Fruit fly (Drosophila melanogaster) whole organism, embryonic: ENCODE results near the gene RpS15Aa.

Source experiments
- Ada2b ChIP-seq: fragments of 200-800 bp; sonication (Bioruptor generic); IDR thresholded peaks from 2 replicates; pipeline ENCODE4 v1.3.6; 2022; ENCODE audit warnings: missing biosample characterization, missing genetic modification characterization
- Antp ChIP-seq: fragments of 200-800 bp; sonication (Bioruptor generic); optimal IDR thresholded peaks from 3 replicates; lab custom pipeline; 2016; ENCODE audit warnings: missing biosample characterization, missing genetic modification characterization
- Awh ChIP-seq: fragments of 200-800 bp; sonication (Bioruptor generic); IDR thresholded peaks from 2 replicates; pipeline ENCODE4, ENCODE4 v1.3.6; 2022; ENCODE audit warnings: missing biosample characterization, missing genetic modification characterization
- BEAF-32 ChIP-seq: fragments of 200-800 bp; sonication (Bioruptor generic); optimal IDR thresholded peaks from 3 replicates; lab custom pipeline; 2017; ENCODE audit warnings: missing biosample characterization, missing genetic modification characterization, mild to moderate bottlenecking, moderate library complexity, missing genetic modification reagents
- Blimp-1 ChIP-seq: fragments of 200-800 bp; sonication (Bioruptor generic); optimal IDR thresholded peaks from 3 replicates; lab custom pipeline; 2018; ENCODE audit warnings: missing biosample characterization, missing genetic modification characterization, mild to moderate bottlenecking, moderate library complexity, missing genetic modification reagents
- BtbVII ChIP-seq: fragments of 200-800 bp; sonication (Bioruptor generic); optimal IDR thresholded peaks from 3 replicates; lab custom pipeline; 2017; ENCODE audit warnings: missing biosample characterization, mild to moderate bottlenecking, missing genetic modification characterization
- CG11247 ChIP-seq: fragments of 200-800 bp; sonication (Bioruptor generic); IDR thresholded peaks from 2 replicates; pipeline ENCODE4 v1.3.6; 2022; ENCODE audit warnings: missing biosample characterization, missing genetic modification characterization
- CG12071 ChIP-seq: fragments of 200-800 bp; sonication (Bioruptor generic); optimal IDR thresholded peaks from 3 replicates; lab custom pipeline; 2018; ENCODE audit warnings: missing biosample characterization, mild to moderate bottlenecking, missing genetic modification characterization
- CG13123 ChIP-seq: fragments of 200-800 bp; sonication (Bioruptor generic); optimal IDR thresholded peaks from 2 replicates; lab custom pipeline; 2016; ENCODE audit warnings: missing biosample characterization, missing genetic modification characterization
- CG14860 ChIP-seq: fragments of 200-800 bp; sonication (Bioruptor generic); IDR thresholded peaks from 3 replicates; pipeline ENCODE4 v1.3.6; 2022; ENCODE audit warnings: missing biosample characterization, missing genetic modification characterization; ENCODE audit not compliant: partially characterized antibody
- CG15073 ChIP-seq: fragments of 200-800 bp; sonication (Bioruptor generic); optimal IDR thresholded peaks from 2 replicates; lab custom pipeline; 2016; ENCODE audit warnings: missing biosample characterization, missing genetic modification characterization
- CG16813 ChIP-seq: fragments of 200-800 bp; sonication (Bioruptor generic); IDR thresholded peaks from 3 replicates; pipeline ENCODE4 v1.3.6; 2022; ENCODE audit warnings: missing biosample characterization, missing genetic modification characterization; ENCODE audit not compliant: partially characterized antibody
- CG17912 ChIP-seq: fragments of 200-800 bp; sonication (Bioruptor generic); optimal IDR thresholded peaks from 2 replicates; lab custom pipeline; 2018; ENCODE audit warnings: missing biosample characterization, mild to moderate bottlenecking, missing genetic modification characterization
- CG18011 ChIP-seq: fragments of 200-800 bp; sonication (Bioruptor generic); optimal IDR thresholded peaks from 2 replicates; lab custom pipeline; 2017; ENCODE audit warnings: missing biosample characterization, missing genetic modification characterization, mild to moderate bottlenecking, moderate library complexity, missing genotype
- CG2129 ChIP-seq: fragments of 200-800 bp; sonication (Bioruptor generic); IDR thresholded peaks from 2 replicates; pipeline ENCODE4 v1.3.6; 2022; ENCODE audit warnings: missing biosample characterization, missing genetic modification characterization; ENCODE audit not compliant: partially characterized antibody
- CG2678 ChIP-seq: fragments of 200-800 bp; sonication (Bioruptor generic); optimal IDR thresholded peaks from 3 replicates; lab custom pipeline; 2019; ENCODE audit warnings: missing biosample characterization, mild to moderate bottlenecking, missing genetic modification characterization, moderate library complexity
- CG34376 ChIP-seq: fragments of 200-800 bp; sonication (Bioruptor generic); optimal IDR thresholded peaks from 2 replicates; lab custom pipeline; 2018; ENCODE audit warnings: missing biosample characterization, mild to moderate bottlenecking, missing genetic modification characterization
- CG4404 ChIP-seq: fragments of 200-800 bp; sonication (Bioruptor generic); IDR thresholded peaks from 2 replicates; pipeline ENCODE4 v1.3.6; 2022; ENCODE audit warnings: missing biosample characterization, missing genetic modification characterization
- CG8089 ChIP-seq: fragments of 200-800 bp; sonication (Bioruptor generic); optimal IDR thresholded peaks from 3 replicates; lab custom pipeline; 2016; ENCODE audit warnings: missing biosample characterization, missing genetic modification characterization
- CG8388 ChIP-seq: fragments of 200-800 bp; sonication (Bioruptor generic); optimal IDR thresholded peaks from 2 replicates; lab custom pipeline; 2019; ENCODE audit warnings: missing biosample characterization, mild to moderate bottlenecking, missing genetic modification characterization, moderate library complexity
- CG9609 ChIP-seq: fragments of 200-800 bp; sonication (Bioruptor generic); optimal IDR thresholded peaks from 3 replicates; lab custom pipeline; 2016; ENCODE audit warnings: missing biosample characterization, missing genetic modification characterization
- Chrac-16 ChIP-seq: fragments of 200-800 bp; sonication (Bioruptor generic); optimal IDR thresholded peaks from 3 replicates; lab custom pipeline; 2016; ENCODE audit warnings: missing biosample characterization, missing genetic modification characterization
- Doc3 ChIP-seq: fragments of 200-800 bp; sonication (Bioruptor generic); IDR thresholded peaks from 3 replicates; pipeline ENCODE4 v1.3.6; 2022; ENCODE audit warnings: missing biosample characterization, missing genetic modification characterization; ENCODE audit not compliant: partially characterized antibody
- Ets97D ChIP-seq: fragments of 200-800 bp; sonication (Bioruptor generic); optimal IDR thresholded peaks from 3 replicates; lab custom pipeline; 2016; ENCODE audit warnings: missing biosample characterization, missing genetic modification characterization
- Gsc ChIP-seq: fragments of 200-800 bp; sonication (Bioruptor generic); IDR thresholded peaks from 2 replicates; pipeline ENCODE4 v1.3.6; 2022; ENCODE audit warnings: missing biosample characterization, missing genetic modification characterization
- Hand ChIP-seq: fragments of 200-800 bp; sonication (Bioruptor generic); optimal IDR thresholded peaks from 2 replicates; lab custom pipeline; 2017; ENCODE audit warnings: mild to moderate bottlenecking, missing biosample characterization, missing genetic modification reagents, missing genetic modification characterization
- Jarid2 ChIP-seq: fragments of 200-800 bp; sonication (Bioruptor generic); optimal IDR thresholded peaks from 3 replicates; lab custom pipeline; 2017; ENCODE audit warnings: mild to moderate bottlenecking, missing biosample characterization, missing genetic modification reagents, missing genetic modification characterization
- NK7.1 ChIP-seq: fragments of 200-800 bp; sonication (Bioruptor generic); optimal IDR thresholded peaks from 3 replicates; lab custom pipeline; 2016; ENCODE audit warnings: missing biosample characterization, missing genetic modification characterization
- Nf-YB ChIP-seq: fragments of 200-800 bp; sonication (Bioruptor generic); optimal IDR thresholded peaks from 3 replicates; lab custom pipeline; 2019; ENCODE audit warnings: missing biosample characterization, mild to moderate bottlenecking, missing genetic modification characterization, moderate library complexity
- Poxn ChIP-seq: fragments of 200-800 bp; sonication (Bioruptor generic); IDR thresholded peaks from 2 replicates; pipeline ENCODE4 v1.3.6; 2022; ENCODE audit warnings: missing biosample characterization, missing genetic modification characterization
- Taf1 ChIP-seq: fragments of 200-800 bp; sonication (Bioruptor generic); IDR thresholded peaks from 2 replicates; pipeline ENCODE4 v1.3.6; 2022; ENCODE audit warnings: missing biosample characterization, missing genetic modification characterization
- Vsx1 ChIP-seq: fragments of 200-800 bp; sonication (Bioruptor generic); optimal IDR thresholded peaks from 2 replicates; lab custom pipeline; 2017; ENCODE audit warnings: missing biosample characterization, mild to moderate bottlenecking, missing genetic modification characterization, missing genetic modification reagents
- Xrp1 ChIP-seq: fragments of 200-800 bp; sonication (Bioruptor generic); IDR thresholded peaks from 2 replicates; pipeline ENCODE4 v1.3.6; 2022; ENCODE audit warnings: missing biosample characterization, missing genetic modification characterization
- abd-A ChIP-seq: fragments of 200-800 bp; sonication (Bioruptor generic); optimal IDR thresholded peaks from 3 replicates; lab custom pipeline; 2019; ENCODE audit warnings: missing biosample characterization, mild to moderate bottlenecking, missing genetic modification characterization, moderate library complexity
- ac ChIP-seq: fragments of 200-800 bp; sonication (Bioruptor generic); optimal IDR thresholded peaks from 3 replicates; lab custom pipeline; 2017; ENCODE audit warnings: missing biosample characterization, mild to moderate bottlenecking, missing genetic modification characterization
- ara ChIP-seq: fragments of 200-800 bp; sonication (Bioruptor generic); IDR thresholded peaks from 2 replicates; pipeline ENCODE4 v1.3.6; 2022; ENCODE audit warnings: missing biosample characterization, missing genetic modification characterization
- bbx ChIP-seq: fragments of 200-800 bp; sonication (Bioruptor generic); IDR thresholded peaks from 2 replicates; pipeline ENCODE4 v1.3.6; 2022; ENCODE audit warnings: missing biosample characterization, missing genetic modification characterization; ENCODE audit not compliant: partially characterized antibody
- cato ChIP-seq: fragments of 200-800 bp; sonication (Bioruptor generic); optimal IDR thresholded peaks from 2 replicates; lab custom pipeline; 2016; ENCODE audit warnings: missing biosample characterization, missing genetic modification characterization, borderline replicate concordance
- chif ChIP-seq, 2 experiments: fragments of 200-800 bp; sonication (Bioruptor generic); optimal IDR thresholded peaks; 3 replicates each; lab custom pipeline; 2016; ENCODE audit warnings: missing biosample characterization in 2 of 2, missing genetic modification characterization in 2 of 2
- cwo ChIP-seq: fragments of 200-800 bp; sonication (Bioruptor generic); optimal IDR thresholded peaks from 3 replicates; lab custom pipeline; 2017; ENCODE audit warnings: missing biosample characterization, missing genetic modification characterization, mild to moderate bottlenecking, moderate library complexity, missing genetic modification reagents
- dati ChIP-seq: fragments of 200-800 bp; sonication (Bioruptor generic); IDR thresholded peaks from 2 replicates; pipeline ENCODE4 v1.3.6; 2022; ENCODE audit warnings: missing biosample characterization, missing genetic modification characterization
- hth ChIP-seq: fragments of >200 bp; optimal IDR thresholded peaks from 2 replicates; lab custom pipeline; 2017; ENCODE audit warnings: inconsistent platforms
- ind ChIP-seq: fragments of 200-800 bp; sonication (Bioruptor generic); optimal IDR thresholded peaks from 3 replicates; lab custom pipeline; 2016; ENCODE audit warnings: missing biosample characterization, missing genetic modification characterization
- knrl ChIP-seq: fragments of 200-800 bp; sonication (Bioruptor generic); IDR thresholded peaks from 3 replicates; pipeline ENCODE4 v1.3.6; 2022; ENCODE audit warnings: missing biosample characterization, missing genetic modification characterization; ENCODE audit not compliant: partially characterized antibody
- luna ChIP-seq: fragments of 200-800 bp; sonication (Bioruptor generic); optimal IDR thresholded peaks from 2 replicates; lab custom pipeline; 2016; ENCODE audit warnings: missing biosample characterization, missing genetic modification characterization
- prd ChIP-seq, 3 experiments: fragments of >200 bp in 2 of 3; fragments of 200-800 bp in 1 of 3; sonication (Bioruptor generic) in 1 of 3; optimal IDR thresholded peaks in 2 of 3; IDR thresholded peaks in 1 of 3; 2 replicates in 2 of 3; 3 replicates in 1 of 3; pipeline versions ENCODE4 v1.3.6 to Lab custom; 2017 to 2022; ENCODE audit warnings: missing biosample characterization in 1 of 3, missing genetic modification characterization in 1 of 3
- stwl ChIP-seq: fragments of 200-800 bp; sonication (Bioruptor generic); optimal IDR thresholded peaks from 3 replicates; lab custom pipeline; 2018; ENCODE audit warnings: missing biosample characterization, mild to moderate bottlenecking, missing genetic modification characterization, moderate library complexity
- unc-4 ChIP-seq: fragments of 200-800 bp; sonication (Bioruptor generic); IDR thresholded peaks from 2 replicates; pipeline ENCODE4 v1.3.6; 2022; ENCODE audit warnings: missing biosample characterization, missing genetic modification characterization; ENCODE audit not compliant: partially characterized antibody
- wek ChIP-seq: fragments of 200-800 bp; sonication (Bioruptor generic); optimal IDR thresholded peaks from 3 replicates; lab custom pipeline; 2018; ENCODE audit warnings: missing biosample characterization, mild to moderate bottlenecking, missing genetic modification characterization, moderate library complexity

RpS15Aa gene

dm6 chrX:13358240-13358799, 20.8 kb upstream of the RpS15Aa start (continued):
- TF ChIP-seq BtbVII (GFP tag; lab: Kevin White, UChicago) (no peak), CG4404 (GFP tag; lab: Robert Waterston, UW) (no peak), CG16813 (GFP tag; lab: Robert Waterston, UW) (peak; percentile 68), CG9609 (GFP tag; lab: Kevin White, UChicago) (no peak), Doc3 (peak; percentile 51; the same call in 2 of the 3 replicates), hth (lab: Kevin White, UChicago) (no peak), luna (GFP tag; lab: Kevin White, UChicago) (no peak), prd (optimal IDR thresholded peaks at IDR 0.05; lab: Kevin White, UChicago) (no peak), prd (GFP tag; IDR thresholded peaks at IDR 0.05; lab: Robert Waterston, UW) (no peak), CG18011 (GFP tag; lab: Kevin White, UChicago) (no peak), CG8089 (GFP tag; lab: Kevin White, UChicago) (no peak), Poxn (GFP tag; lab: Robert Waterston, UW) (no peak), Blimp-1 (GFP tag; lab: Kevin White, UChicago) (no peak), Jarid2 (GFP tag; lab: Kevin White, UChicago) (no peak), Chrac-16 (GFP tag; lab: Kevin White, UChicago) (no peak), Gsc (no peak), CG8388 (GFP tag; lab: Kevin White, UChicago) (no peak), ara (no peak), CG14860 (GFP tag; lab: Robert Waterston, UW) (0 out of 3 replicates have a peak, but pooled peaks have one; percentile 45), Ets97D (GFP tag; lab: Kevin White, UChicago) (no peak), CG15073 (GFP tag; lab: Kevin White, UChicago) (no peak), CG11247 (GFP tag; lab: Robert Waterston, UW) (no peak), unc-4 (GFP tag; lab: Robert Waterston, UW) (peak; percentile 69), NK7.1 (GFP tag; lab: Kevin White, UChicago) (no peak), bbx (GFP tag; lab: Robert Waterston, UW) (0 out of 2 replicates have a peak, but pooled peaks have one; percentile 11), stwl (peak; percentile 18), Taf1 (no peak), abd-A (tag; lab: Kevin White, UChicago) (peak; percentile 21), Ada2b (GFP tag; lab: Robert Waterston, UW) (no peak), Hand (no peak), ac (GFP tag; lab: Kevin White, UChicago) (no peak), CG12071 (GFP tag; lab: Kevin White, UChicago) (no peak), Vsx1 (GFP tag; lab: Kevin White, UChicago) (no peak), chif (GFP tag; optimal IDR thresholded peaks at IDR 0.05; lab: Kevin White, UChicago) (no peak), ind (GFP tag; lab: Kevin White, UChicago) (no peak), dati (GFP tag; lab: Robert Waterston, UW) (no peak), knrl (GFP tag; lab: Robert Waterston, UW) (peak; percentile 62; the same call in 2 of the 3 replicates), Xrp1 (GFP tag; lab: Robert Waterston, UW) (no peak), cwo (no peak), Awh (GFP tag; lab: Robert Waterston, UW) (no peak), cato (GFP tag; lab: Kevin White, UChicago) (no peak), CG17912 (GFP tag; lab: Kevin White, UChicago) (no peak), BEAF-32 (peak; percentile 59), CG34376 (GFP tag; lab: Kevin White, UChicago) (no peak), CG13123 (no peak), Nf-YB (GFP tag; lab: Kevin White, UChicago) (no peak), CG2678 (tag; lab: Kevin White, UChicago) (no peak), CG2129 (GFP tag; lab: Robert Waterston, UW) (peak; percentile 37; the same call in 1 of the 2 replicates), wek (GFP tag; lab: Kevin White, UChicago) (no peak), Antp (GFP tag; lab: Kevin White, UChicago) (no peak)
